Fruit fly (Drosophila melanogaster) whole organism, embryonic: ENCODE results near the gene Rpn10.
A peak's percentile ranks its signal among the peaks of the same experiment; 100 is the strongest.

ENCODE experiments used
- CG3726 ChIP-seq: fragments of 200-800 bp; sonication (Bioruptor generic); IDR thresholded peaks from 3 replicates; pipeline ENCODE4, ENCODE4 v1.3.6; 2022; ENCODE audit warnings: missing biosample characterization, missing genetic modification characterization
- CG43689 ChIP-seq: fragments of 200-800 bp; sonication (Bioruptor generic); IDR thresholded peaks from 2 replicates; pipeline ENCODE4 v1.3.6; 2022; ENCODE audit warnings: missing biosample characterization, missing genetic modification characterization
- bigmax ChIP-seq: fragments of 200-800 bp; sonication (Bioruptor generic); optimal IDR thresholded peaks from 2 replicates; lab custom pipeline; 2018; ENCODE audit warnings: missing biosample characterization, mild to moderate bottlenecking, missing genetic modification characterization

dm6 chr3L:21523059-21523836, 13.6 kb upstream of the Rpn10 start, which contains the start of gene CG7611:
- TF ChIP-seq CG43689 (GFP tag; lab: Robert Waterston, UW) (no peak), CG3726 (GFP tag; lab: Robert Waterston, UW) (no peak), bigmax (GFP tag; lab: Kevin White, UChicago) (peak; percentile 22)
